Worm (Caenorhabditis elegans): ENCODE data around the gene ugt-46.

ugt-46 gene

DNA sequence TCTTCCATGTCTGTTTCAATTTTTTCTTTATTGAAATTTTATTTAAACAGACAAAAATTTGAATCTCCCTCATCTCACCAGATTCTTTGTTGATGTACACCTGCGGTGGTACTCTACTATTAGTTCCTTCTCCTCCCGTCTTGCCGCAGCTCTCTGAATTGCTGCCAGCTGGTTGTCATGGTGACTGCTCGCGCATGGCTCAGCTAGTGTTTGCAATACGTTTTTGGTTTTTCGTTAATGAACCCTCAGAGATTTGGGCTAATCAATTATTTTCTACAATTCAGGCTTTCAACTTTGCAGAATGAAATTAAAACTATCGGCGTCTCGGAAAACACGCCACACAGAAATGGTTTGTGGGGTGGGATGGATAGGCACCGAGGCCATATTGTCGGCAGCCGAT is 48.9 kb downstream of the ugt-46 start, which contains the start of gene che-2:
che-2 (plus strand) TSS at position 301 of the 400 bp plus-strand sequence.
- TF ChIP-seq lin-11 (tag; optimal IDR thresholded peaks at IDR 0.05) (no peak), nhr-10 (tag; optimal IDR thresholded peaks at IDR 0.05) (no peak), nhr-23 (tag; optimal IDR thresholded peaks at IDR 0.05) (no peak), crh-2 (tag; optimal IDR thresholded peaks at IDR 0.05) (no peak), R02D3.7 (tag; optimal IDR thresholded peaks at IDR 0.05) (no peak), mdl-1 (tag; optimal IDR thresholded peaks at IDR 0.05) (no peak), ama-1 (optimal IDR thresholded peaks at IDR 0.05) (no peak), alr-1 (tag; optimal IDR thresholded peaks at IDR 0.05) (no peak), mab-5 (tag; optimal IDR thresholded peaks at IDR 0.05) (no peak), F13H6.1 (tag; optimal IDR thresholded peaks at IDR 0.05) (no peak), nhr-77 (tag; optimal IDR thresholded peaks at IDR 0.05) (no peak), Y55F3AM.14 (GFP tag; optimal IDR thresholded peaks at IDR 0.05) (no peak), nhr-12 (tag; optimal IDR thresholded peaks at IDR 0.05) (no peak)

DNA sequence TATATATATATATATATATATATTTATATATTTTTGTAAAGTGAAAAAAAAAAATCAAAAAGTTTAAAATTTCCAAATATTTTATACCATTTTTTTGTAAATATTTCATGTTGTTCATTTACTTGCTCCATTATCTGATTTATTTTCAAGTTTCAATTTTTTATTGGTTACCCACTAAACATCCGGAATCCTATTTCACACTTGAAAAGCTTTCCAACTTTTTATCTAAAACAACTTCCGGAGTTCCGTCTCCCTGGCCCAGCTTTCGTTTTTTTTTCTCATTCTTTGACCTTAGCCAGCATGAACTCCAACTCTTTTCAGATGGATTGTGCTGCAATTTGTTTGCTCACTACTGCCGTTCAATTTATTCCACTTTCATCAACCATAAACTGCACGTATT is 53.8 kb downstream of the ugt-46 start, which contains the start of gene F38G1.3:
F38G1.3 (plus strand) TSS at position 301 of the 400 bp plus-strand sequence.
- TF ChIP-seq fos-1 (tag; optimal IDR thresholded peaks at IDR 0.05) (no peak), elt-3 (tag; optimal IDR thresholded peaks at IDR 0.05) (no peak), unc-39 (tag; optimal IDR thresholded peaks at IDR 0.05) (no peak), Y55F3AM.14 (GFP tag; optimal IDR thresholded peaks at IDR 0.05) (no peak), sma-3 (GFP tag; optimal IDR thresholded peaks at IDR 0.05) (no peak), gmeb-1 (tag; optimal IDR thresholded peaks at IDR 0.05) (no peak), nhr-21 (tag; optimal IDR thresholded peaks at IDR 0.05) (no peak), blmp-1 (tag; optimal IDR thresholded peaks at IDR 0.05; ENCODE audit: insufficient read depth) (no peak), C34F6.9 (tag; optimal IDR thresholded peaks at IDR 0.05) (no peak), ceh-82 (tag; optimal IDR thresholded peaks at IDR 0.05) (no peak)

All from whole organism, L2 larva.